Worm (Caenorhabditis elegans) whole organism, mixed stage, embryonic: ENCODE measurements around the gene akt-2.

Source experiments
- nhr-237 ChIP-seq: fragments of 150-350 bp; optimal IDR thresholded peaks from 2 replicates; lab custom pipeline; 2014; ENCODE audit warnings: missing biosample characterization, missing genetic modification characterization
- unc-120 ChIP-seq: sonication (generic microtip); optimal IDR thresholded peaks from 2 replicates; lab custom pipeline; 2017; ENCODE audit warnings: missing genetic modification characterization, missing compliant biosample characterization; ENCODE audit not compliant: poor library complexity, severe bottlenecking
- unc-39 ChIP-seq: fragments of 150-350 bp; optimal IDR thresholded peaks from 2 replicates; lab custom pipeline; 2014; ENCODE audit warnings: missing biosample characterization, missing genetic modification characterization

DNA sequence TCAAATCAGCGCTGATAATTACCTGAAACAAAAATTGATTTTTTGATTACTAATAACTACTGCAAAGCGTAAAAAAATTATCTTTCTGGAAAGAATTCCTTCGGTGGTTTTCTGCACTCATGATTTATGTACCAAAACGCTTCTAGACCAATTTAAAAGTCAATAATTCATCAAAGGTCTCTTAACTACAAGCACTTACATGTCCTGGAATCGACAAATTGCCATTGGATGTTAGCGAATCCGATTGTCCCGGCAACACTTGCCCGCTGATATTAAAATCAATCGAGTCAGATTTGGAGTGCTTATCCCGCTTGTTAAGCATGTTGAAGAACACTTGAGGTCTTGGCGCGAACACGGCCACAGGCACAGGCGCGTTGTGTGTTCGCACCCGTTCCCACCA lies 17.7 kb downstream of the akt-2 start:
- TF ChIP-seq unc-39 (tag; lab: Kevin White, UChicago) (no peak), nhr-237 (no peak), unc-120 (no peak)
